Fruit fly (Drosophila melanogaster) whole organism: ENCODE measurements around the gene CG3457.

ENCODE experiments used
- CG8478 ChIP-seq: fragments of >200 bp; optimal IDR thresholded peaks from 2 replicates; lab custom pipeline; 2018; ENCODE audit warnings: inconsistent platforms
- EcR ChIP-seq, 2 experiments: fragments of >200 bp; optimal IDR thresholded peaks; 2 replicates each; lab custom pipeline; 2017; ENCODE audit warnings: missing biosample characterization in 2 of 2, missing genetic modification characterization in 2 of 2, missing genetic modification reagents in 2 of 2

- no peak for TF ChIP-seq EcR (GFP tag; optimal IDR thresholded peaks at IDR 0.05; lab: Kevin White, UChicago)
- TF ChIP-seq CG8478 (lab: Kevin White, UChicago): no peak
These were observed 44.7 kb upstream of the CG3457 start for dm6 chrX:2142935-2143312.
